Comparison of ENCODE assay signal across 5 fruit fly cellular contexts in the genomic region with DNA sequence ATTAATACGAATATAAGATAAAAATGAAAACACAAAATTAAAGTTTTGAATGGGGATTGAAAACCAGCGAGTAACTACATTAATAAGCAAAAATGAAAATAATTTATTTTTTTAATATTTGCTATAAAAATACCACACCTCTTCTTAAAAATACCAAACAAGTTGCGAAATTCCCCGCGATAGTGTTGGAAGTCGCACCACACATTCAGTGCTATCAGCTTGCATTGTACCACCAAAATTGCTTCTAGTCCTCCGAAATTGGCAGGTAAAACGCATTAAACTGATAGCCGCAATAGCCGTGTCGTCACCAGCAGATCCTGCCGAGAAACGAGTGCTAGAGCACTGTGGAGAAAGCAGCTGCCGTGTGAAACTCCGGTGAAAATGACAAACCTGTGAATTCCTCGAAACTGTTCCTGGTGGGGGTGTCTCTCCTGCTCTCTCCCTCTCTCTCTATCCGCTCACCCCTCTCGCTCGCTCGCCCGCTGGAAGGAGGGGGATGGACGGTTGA.
TF ChIP-seq lines count a peak whose summit lies in the region.

TSS of gene Hip14 (plus strand) at position 198 of the 508 bp plus-strand sequence.

- peak; percentile 18 for TF ChIP-seq CTCF in whole organism, embryonic (GFP tag; optimal IDR thresholded peaks at IDR 0.05; lab: Kevin White, UChicago)

TF ChIP-seq in whole organism, adult, 20 proteins besides CTCF, POLR2A, EP300 and RAD21 (continues in another document):
- TF ChIP-seq Mnt (GFP tag; optimal IDR thresholded peaks at IDR 0.05; lab: Kevin White, UChicago) (no peak), CG7045 (GFP tag; optimal IDR thresholded peaks at IDR 0.05; lab: Kevin White, UChicago) (peak; percentile 12), CG5204 (GFP tag; optimal IDR thresholded peaks at IDR 0.05; lab: Kevin White, UChicago) (no peak), toe (GFP tag; optimal IDR thresholded peaks at IDR 0.05; lab: Kevin White, UChicago) (no peak), CG12768 (GFP tag; optimal IDR thresholded peaks at IDR 0.05; lab: Kevin White, UChicago) (peak; percentile 65), CG14711 (tag; optimal IDR thresholded peaks at IDR 0.05; lab: Kevin White, UChicago) (peak; percentile 24), CG1620 (GFP tag; optimal IDR thresholded peaks at IDR 0.05; lab: Kevin White, UChicago) (peak; percentile 25), Clk (GFP tag; optimal IDR thresholded peaks at IDR 0.05; lab: Kevin White, UChicago) (no peak), bab1 (GFP tag; optimal IDR thresholded peaks at IDR 0.05; lab: Kevin White, UChicago) (peak; percentile 11), CG33017 (tag; optimal IDR thresholded peaks at IDR 0.05; lab: Kevin White, UChicago) (peak; percentile 16), Hr96 (GFP tag; optimal IDR thresholded peaks at IDR 0.05; lab: Kevin White, UChicago) (no peak), CG11617 (GFP tag; optimal IDR thresholded peaks at IDR 0.05; lab: Kevin White, UChicago) (peak; percentile 51), cic (GFP tag; optimal IDR thresholded peaks at IDR 0.05; lab: Kevin White, UChicago) (peak; percentile 16), ovo (GFP tag; optimal IDR thresholded peaks at IDR 0.05; lab: Kevin White, UChicago) (no peak), Crg-1 (GFP tag; optimal IDR thresholded peaks at IDR 0.05; lab: Kevin White, UChicago) (peak; percentile 10), cnc (optimal IDR thresholded peaks at IDR 0.05; lab: Kevin White, UChicago) (no peak), pad (GFP tag; optimal IDR thresholded peaks at IDR 0.05; lab: Kevin White, UChicago) (peak; percentile 95)

TF ChIP-seq in whole organism, embryonic, 481 proteins besides CTCF, POLR2A, EP300 and RAD21 (continues in another document):
- TF ChIP-seq CG30403 (GFP tag; optimal IDR thresholded peaks at IDR 0.05; lab: Kevin White, UChicago) (peak; percentile 43), gt (GFP tag; IDR thresholded peaks at IDR 0.05; lab: Robert Waterston, UW) (no peak), zfh2 (GFP tag; optimal IDR thresholded peaks at IDR 0.05; lab: Kevin White, UChicago) (peak; percentile 19), Dip2 (GFP tag; IDR thresholded peaks at IDR 0.05; lab: Robert Waterston, UW) (no peak), disco-r (GFP tag; optimal IDR thresholded peaks at IDR 0.05; lab: Kevin White, UChicago) (no peak), pzg (GFP tag; optimal IDR thresholded peaks at IDR 0.05; lab: Kevin White, UChicago) (peak; percentile 52), CG8388 (GFP tag; optimal IDR thresholded peaks at IDR 0.05; lab: Kevin White, UChicago) (no peak), CG4424 (GFP tag; optimal IDR thresholded peaks at IDR 0.05; lab: Kevin White, UChicago) (no peak), Ptx1 (GFP tag; IDR thresholded peaks at IDR 0.05; lab: Robert Waterston, UW) (no peak), CG3838 (GFP tag; optimal IDR thresholded peaks at IDR 0.05; lab: Kevin White, UChicago) (no peak), so (GFP tag; IDR thresholded peaks at IDR 0.05; lab: Robert Waterston, UW) (no peak), CG12391 (tag; optimal IDR thresholded peaks at IDR 0.05; lab: Kevin White, UChicago) (peak; percentile 52), Tbp (GFP tag; optimal IDR thresholded peaks at IDR 0.05; lab: Kevin White, UChicago) (no peak), CG17612 (GFP tag; IDR thresholded peaks at IDR 0.05; lab: Robert Waterston, UW) (no peak), CG2712 (tag; optimal IDR thresholded peaks at IDR 0.05; lab: Kevin White, UChicago) (peak; percentile 22), sima (GFP tag; optimal IDR thresholded peaks at IDR 0.05; lab: Kevin White, UChicago) (no peak), MTF-1 (GFP tag; optimal IDR thresholded peaks at IDR 0.05; lab: Kevin White, UChicago; ENCODE audit: borderline replicate concordance) (no peak), CG32532 (GFP tag; IDR thresholded peaks at IDR 0.05; lab: Robert Waterston, UW) (no peak)

TF ChIP-seq in whole organism, prepupa, 60 proteins besides CTCF, POLR2A, EP300 and RAD21 (continues in another document):
- peak; percentile 19 for TF ChIP-seq CG31627 (GFP tag; optimal IDR thresholded peaks at IDR 0.05; lab: Kevin White, UChicago)
- TF ChIP-seq Sox102F (GFP tag; optimal IDR thresholded peaks at IDR 0.05; lab: Kevin White, UChicago), result no peak
- TF ChIP-seq Gug (GFP tag; IDR thresholded peaks at IDR 0.05; lab: Robert Waterston, UW), result no peak
- no peak for TF ChIP-seq fd59A (GFP tag; optimal IDR thresholded peaks at IDR 0.05; lab: Kevin White, UChicago)
- peak; percentile 15 for TF ChIP-seq Sox14 (GFP tag; optimal IDR thresholded peaks at IDR 0.05; lab: Kevin White, UChicago)
- no peak for TF ChIP-seq CG6808 (GFP tag; optimal IDR thresholded peaks at IDR 0.05; lab: Kevin White, UChicago)
- TF ChIP-seq net (GFP tag; optimal IDR thresholded peaks at IDR 0.05; lab: Kevin White, UChicago), result no peak
- no peak for TF ChIP-seq Hr4 (GFP tag; optimal IDR thresholded peaks at IDR 0.05; lab: Kevin White, UChicago)
- TF ChIP-seq Ets21C (GFP tag; optimal IDR thresholded peaks at IDR 0.05; lab: Kevin White, UChicago), result no peak
- no peak for TF ChIP-seq CG8119 (GFP tag; IDR thresholded peaks at IDR 0.05; lab: Robert Waterston, UW)
- no peak for TF ChIP-seq salr (GFP tag; optimal IDR thresholded peaks at IDR 0.05; lab: Kevin White, UChicago)
- no peak for TF ChIP-seq CG6792 (GFP tag; optimal IDR thresholded peaks at IDR 0.05; lab: Kevin White, UChicago)
- no peak for TF ChIP-seq Smox (GFP tag; optimal IDR thresholded peaks at IDR 0.05; lab: Kevin White, UChicago)
- TF ChIP-seq Ets96B (tag; optimal IDR thresholded peaks at IDR 0.05; lab: Kevin White, UChicago), result no peak
- TF ChIP-seq CG11902 (GFP tag; optimal IDR thresholded peaks at IDR 0.05; lab: Kevin White, UChicago), result no peak
- peak; percentile 12 for TF ChIP-seq cyc (GFP tag; optimal IDR thresholded peaks at IDR 0.05; lab: Kevin White, UChicago)
- no peak for TF ChIP-seq Hr38 (GFP tag; optimal IDR thresholded peaks at IDR 0.05; lab: Kevin White, UChicago)
- no peak for TF ChIP-seq CG10631 (GFP tag; optimal IDR thresholded peaks at IDR 0.05; lab: Kevin White, UChicago)
- no peak for TF ChIP-seq CG4318 (GFP tag; optimal IDR thresholded peaks at IDR 0.05; lab: Kevin White, UChicago)

TF ChIP-seq in whole organism, pupa, 21 proteins besides CTCF, POLR2A, EP300 and RAD21:
- TF ChIP-seq CG12605 (GFP tag; IDR thresholded peaks at IDR 0.05; lab: Robert Waterston, UW) (no peak), Snoo (tag; optimal IDR thresholded peaks at IDR 0.05; lab: Kevin White, UChicago) (peak; percentile 28), D1 (tag; optimal IDR thresholded peaks at IDR 0.05; lab: Kevin White, UChicago) (no peak), rn (GFP tag; IDR thresholded peaks at IDR 0.05; lab: Robert Waterston, UW) (no peak), Ets98B (GFP tag; IDR thresholded peaks at IDR 0.05; lab: Robert Waterston, UW) (peak; percentile 7; the same call in 1 of the 2 replicates), CG17806 (tag; optimal IDR thresholded peaks at IDR 0.05; lab: Kevin White, UChicago) (no peak), CG8159 (tag; optimal IDR thresholded peaks at IDR 0.05; lab: Kevin White, UChicago) (no peak), gl (tag; optimal IDR thresholded peaks at IDR 0.05; lab: Kevin White, UChicago) (peak; percentile 2), CG4496 (GFP tag; IDR thresholded peaks at IDR 0.05; lab: Robert Waterston, UW) (no peak), CG15710 (tag; optimal IDR thresholded peaks at IDR 0.05; lab: Kevin White, UChicago) (no peak)

TF ChIP-seq in whole organism, wandering third instar larva, 38 proteins besides CTCF, POLR2A, EP300 and RAD21:
- TF ChIP-seq ey (GFP tag; optimal IDR thresholded peaks at IDR 0.05; lab: Kevin White, UChicago), result peak; percentile 26
- TF ChIP-seq br (GFP tag; optimal IDR thresholded peaks at IDR 0.05; lab: Kevin White, UChicago), result peak; percentile 9
- TF ChIP-seq psq (GFP tag; optimal IDR thresholded peaks at IDR 0.05; lab: Kevin White, UChicago), result peak; percentile 29
- TF ChIP-seq h (GFP tag; optimal IDR thresholded peaks at IDR 0.05; lab: Kevin White, UChicago), result peak; percentile 35
- no peak for TF ChIP-seq jim (GFP tag; optimal IDR thresholded peaks at IDR 0.05; lab: Kevin White, UChicago)
- peak; percentile 43 for TF ChIP-seq fru (GFP tag; optimal IDR thresholded peaks at IDR 0.05; lab: Kevin White, UChicago)
- TF ChIP-seq woc (GFP tag; optimal IDR thresholded peaks at IDR 0.05; lab: Kevin White, UChicago), result peak; percentile 45
- TF ChIP-seq usp (GFP tag; optimal IDR thresholded peaks at IDR 0.05; lab: Kevin White, UChicago), result no peak
- TF ChIP-seq rgr (GFP tag; optimal IDR thresholded peaks at IDR 0.05; lab: Kevin White, UChicago), result peak; percentile 47
- no peak for TF ChIP-seq Rel (GFP tag; optimal IDR thresholded peaks at IDR 0.05; lab: Kevin White, UChicago)
- TF ChIP-seq Rel (tag; optimal IDR thresholded peaks at IDR 0.05; lab: Kevin White, UChicago), result peak; percentile 99
- no peak for TF ChIP-seq Dif (GFP tag; optimal IDR thresholded peaks at IDR 0.05; lab: Kevin White, UChicago; ENCODE audit: partially characterized antibody)
- TF ChIP-seq CG32264 (GFP tag; optimal IDR thresholded peaks at IDR 0.05; lab: Kevin White, UChicago), result no peak
- TF ChIP-seq N (GFP tag; optimal IDR thresholded peaks at IDR 0.05; lab: Kevin White, UChicago), result no peak
- TF ChIP-seq dsf (GFP tag; optimal IDR thresholded peaks at IDR 0.05; lab: Kevin White, UChicago; ENCODE audit: borderline replicate concordance), result peak; percentile 52
- peak; percentile 25 for TF ChIP-seq Myc (optimal IDR thresholded peaks at IDR 0.05; lab: Kevin White, UChicago)
- peak in 1 of 2 experiments; percentile 43 for TF ChIP-seq foxo (GFP tag; optimal IDR thresholded peaks at IDR 0.05; lab: Kevin White, UChicago)
- peak; percentile 35 for TF ChIP-seq OdsH (GFP tag; optimal IDR thresholded peaks at IDR 0.05; lab: Kevin White, UChicago)
- TF ChIP-seq sv (GFP tag; optimal IDR thresholded peaks at IDR 0.05; lab: Kevin White, UChicago), result peak; percentile 8
TF ChIP-seq in whole organism, wandering third instar larva: peak in this region for 13.
